Worm (Caenorhabditis elegans) whole organism, midembryonic: Measurements from ENCODE around the gene clk-1.

Source experiments
- cog-1 ChIP-seq: sonication (generic microtip); optimal IDR thresholded peaks from 2 replicates; lab custom pipeline; 2016; ENCODE audit warnings: missing genetic modification characterization, missing compliant biosample characterization
- klf-2 ChIP-seq: fragments of 200-800 bp; sonication (Bioruptor generic); conservative IDR thresholded peaks from 2 replicates; pipeline ENCODE4 v1.3.6; 2022; ENCODE audit warnings: missing genetic modification reagents, missing genetic modification characterization, missing compliant biosample characterization
- ref-1 ChIP-seq: fragments of 200-800 bp; sonication (Bioruptor generic); conservative IDR thresholded peaks from 2 replicates; pipeline ENCODE4 v1.3.6; 2022; ENCODE audit warnings: missing genetic modification reagents, missing genetic modification characterization, missing compliant biosample characterization

ce11 chrIII:5233140-5233539 lies 44.6 kb upstream of the clk-1 start:
- TF ChIP-seq cog-1 (tag; lab: Kevin White, UChicago) = no peak
- TF ChIP-seq ref-1 (GFP tag; lab: Robert Waterston, UW) = no peak
- no peak for TF ChIP-seq klf-2 (GFP tag; lab: Robert Waterston, UW)
